Fruit fly (Drosophila melanogaster): ENCODE results near the gene CG9522.

The CG9522 gene

dm6 chrX:14848755-14849354 is at the start of gene CG9522:
Gene CG9522, minus strand, starts transcription at chrX:14848808.
- TF ChIP-seq CG17801 (GFP tag; optimal IDR thresholded peaks at IDR 0.05; ENCODE audit: partially characterized antibody) = no peak

dm6 chrX:14897592-14897991 is 49.0 kb upstream of the CG9522 start:
- TF ChIP-seq CG17801 (GFP tag; optimal IDR thresholded peaks at IDR 0.05; ENCODE audit: partially characterized antibody) = no peak

dm6 chrX:14896791-14897190 is 48.2 kb upstream of the CG9522 start, which contains the start of gene CG9514:
Gene CG9514, minus strand, starts transcription at chrX:14896891.
- no peak for TF ChIP-seq CG17801 (GFP tag; optimal IDR thresholded peaks at IDR 0.05; ENCODE audit: partially characterized antibody)

- TF ChIP-seq CG17801 (GFP tag; optimal IDR thresholded peaks at IDR 0.05; ENCODE audit: partially characterized antibody) = no peak
Observed at dm6 chrX:14896310-14896709, 47.7 kb upstream of the CG9522 start.

- no peak for TF ChIP-seq CG17801 (GFP tag; optimal IDR thresholded peaks at IDR 0.05; ENCODE audit: partially characterized antibody)
Observed at dm6 chrX:14893872-14894271, 45.3 kb upstream of the CG9522 start.

- no peak for TF ChIP-seq CG17801 (GFP tag; optimal IDR thresholded peaks at IDR 0.05; ENCODE audit: partially characterized antibody)
Observed at dm6 chrX:14892303-14892702, 43.7 kb upstream of the CG9522 start.

dm6 chrX:14885554-14885953 is 36.9 kb upstream of the CG9522 start:
- TF ChIP-seq CG17801 (GFP tag; optimal IDR thresholded peaks at IDR 0.05; ENCODE audit: partially characterized antibody) = no peak

dm6 chrX:14883993-14884392 is 35.4 kb upstream of the CG9522 start:
- no peak for TF ChIP-seq CG17801 (GFP tag; optimal IDR thresholded peaks at IDR 0.05; ENCODE audit: partially characterized antibody)

- peak; percentile 46 for TF ChIP-seq CG17801 (GFP tag; optimal IDR thresholded peaks at IDR 0.05; ENCODE audit: partially characterized antibody)
Observed at dm6 chrX:14882536-14883118, 34.0 kb upstream of the CG9522 start, which contains the start of the genes CG45064 and CG45065. Gene CG45064, minus strand, starts transcription at chrX:14882586. Gene CG45065, minus strand, starts transcription at chrX:14882586.

- no peak for TF ChIP-seq CG17801 (GFP tag; optimal IDR thresholded peaks at IDR 0.05; ENCODE audit: partially characterized antibody)
Observed at dm6 chrX:14878917-14879316, 30.3 kb upstream of the CG9522 start.

- TF ChIP-seq CG17801 (GFP tag; optimal IDR thresholded peaks at IDR 0.05; ENCODE audit: partially characterized antibody) = no peak
Observed at dm6 chrX:14871028-14871427, 22.4 kb upstream of the CG9522 start, which contains the start of gene CG9518. Gene CG9518, minus strand, starts transcription at chrX:14871181.

- TF ChIP-seq CG17801 (GFP tag; optimal IDR thresholded peaks at IDR 0.05; ENCODE audit: partially characterized antibody) = no peak
Observed at dm6 chrX:14868414-14868813, 19.8 kb upstream of the CG9522 start.

dm6 chrX:14866911-14867310 is 18.3 kb upstream of the CG9522 start:
- no peak for TF ChIP-seq CG17801 (GFP tag; optimal IDR thresholded peaks at IDR 0.05; ENCODE audit: partially characterized antibody)

- TF ChIP-seq CG17801 (GFP tag; optimal IDR thresholded peaks at IDR 0.05; ENCODE audit: partially characterized antibody) = no peak
Observed at dm6 chrX:14862494-14862893, 13.9 kb upstream of the CG9522 start.

dm6 chrX:14858951-14859350 is 10.3 kb upstream of the CG9522 start, which contains the start of gene CG46399:
Gene CG46399, plus strand, starts transcription at chrX:14859251.
- TF ChIP-seq CG17801 (GFP tag; optimal IDR thresholded peaks at IDR 0.05; ENCODE audit: partially characterized antibody) = no peak

dm6 chrX:14857883-14858282 is 9.3 kb upstream of the CG9522 start:
- no peak for TF ChIP-seq CG17801 (GFP tag; optimal IDR thresholded peaks at IDR 0.05; ENCODE audit: partially characterized antibody)
